Worm (Caenorhabditis elegans) whole organism, young adult: Measurements from ENCODE around the gene C17C3.9.

Experiments
- B0261.1 ChIP-seq: sonication (generic microtip); optimal IDR thresholded peaks from 2 replicates; lab custom pipeline; 2016; ENCODE audit warnings: mild to moderate bottlenecking, missing genetic modification characterization, moderate library complexity, missing compliant biosample characterization
- D2030.7 ChIP-seq: fragments of 200-800 bp; sonication (Bioruptor generic); IDR thresholded peaks from 2 replicates; pipeline ENCODE4 v1.3.6; 2022; ENCODE audit warnings: missing genetic modification reagents, missing genetic modification characterization, missing compliant biosample characterization
- F22D6.2 ChIP-seq: sonication (generic microtip); optimal IDR thresholded peaks from 2 replicates; lab custom pipeline; 2016; ENCODE audit warnings: mild to moderate bottlenecking, missing genetic modification characterization, missing compliant biosample characterization
- F39B2.1 ChIP-seq: fragments of 200-800 bp; sonication (Bioruptor generic); IDR thresholded peaks from 2 replicates; pipeline ENCODE4 v1.3.6; 2022; ENCODE audit warnings: missing genetic modification reagents, missing genetic modification characterization, missing compliant biosample characterization
- F52B5.7 ChIP-seq: sonication (generic microtip); optimal IDR thresholded peaks from 2 replicates; lab custom pipeline; 2016; ENCODE audit warnings: mild to moderate bottlenecking, missing genetic modification characterization, missing compliant biosample characterization
- F57C9.4 ChIP-seq: sonication (generic microtip); optimal IDR thresholded peaks from 2 replicates; lab custom pipeline; 2017; ENCODE audit warnings: mild to moderate bottlenecking, missing genetic modification characterization, missing compliant biosample characterization
- K12H6.12 ChIP-seq: fragments of 200-800 bp; sonication (Bioruptor generic); optimal IDR thresholded peaks from 2 replicates; lab custom pipeline; 2018; ENCODE audit warnings: mild to moderate bottlenecking, missing genetic modification characterization, missing compliant biosample characterization
- Y56A3A.18 ChIP-seq: fragments of 200-800 bp; sonication (Bioruptor generic); IDR thresholded peaks from 2 replicates; pipeline ENCODE4 v1.3.6; 2022; ENCODE audit warnings: missing genetic modification reagents, missing genetic modification characterization, missing compliant biosample characterization
- Y67H2A.10 ChIP-seq: fragments of 200-800 bp; sonication (Bioruptor generic); conservative IDR thresholded peaks from 2 replicates; pipeline ENCODE4 v1.3.6; 2022; ENCODE audit warnings: missing genetic modification reagents, missing genetic modification characterization, missing compliant biosample characterization
- Y95B8A.8 ChIP-seq: fragments of 200-800 bp; sonication (Bioruptor generic); IDR thresholded peaks from 2 replicates; pipeline ENCODE4 v1.3.6; 2022; ENCODE audit warnings: missing genetic modification reagents, missing genetic modification characterization, missing compliant biosample characterization
- ZK185.1 ChIP-seq: sonication (generic microtip); optimal IDR thresholded peaks from 2 replicates; lab custom pipeline; 2016; ENCODE audit warnings: mild to moderate bottlenecking, missing genetic modification characterization, missing compliant biosample characterization; ENCODE audit not compliant: poor library complexity, severe bottlenecking
- ama-1 ChIP-seq, 3 experiments: fragments of 150-350 bp in 1 of 3; sonication (generic microtip) in 2 of 3; optimal IDR thresholded peaks; 2 replicates each; lab custom pipeline; 2014 to 2018; ENCODE audit warnings: missing biosample characterization in 2 of 3, missing genetic modification characterization in 2 of 3, missing genetic modification reagents in 2 of 3
- aptf-2 ChIP-seq: fragments of 200-800 bp; sonication (Bioruptor generic); conservative IDR thresholded peaks from 2 replicates; pipeline ENCODE4 v1.3.6; 2022; ENCODE audit warnings: missing genetic modification reagents, missing genetic modification characterization, missing compliant biosample characterization
- atf-7 ChIP-seq: sonication (generic microtip); optimal IDR thresholded peaks from 2 replicates; lab custom pipeline; 2017; ENCODE audit warnings: mild to moderate bottlenecking, missing genetic modification characterization, missing compliant biosample characterization
- bed-1 ChIP-seq: fragments of 200-800 bp; sonication (Bioruptor generic); IDR thresholded peaks from 2 replicates; pipeline ENCODE4 v1.3.6; 2022; ENCODE audit warnings: missing genetic modification reagents, missing genetic modification characterization, missing compliant biosample characterization
- ccch-3 ChIP-seq: fragments of 200-800 bp; sonication (Bioruptor generic); optimal IDR thresholded peaks from 2 replicates; lab custom pipeline; 2018; ENCODE audit warnings: mild to moderate bottlenecking, missing genetic modification characterization, missing compliant biosample characterization
- ceh-58 ChIP-seq: fragments of 200-800 bp; sonication (Bioruptor generic); IDR thresholded peaks from 2 replicates; pipeline ENCODE4 v1.3.6; 2022; ENCODE audit warnings: missing genetic modification characterization, missing compliant biosample characterization
- chd-7 ChIP-seq: sonication (generic microtip); optimal IDR thresholded peaks from 2 replicates; lab custom pipeline; 2016; ENCODE audit warnings: mild to moderate bottlenecking, missing genetic modification characterization, moderate library complexity, missing compliant biosample characterization
- die-1 ChIP-seq: sonication (generic microtip); optimal IDR thresholded peaks from 2 replicates; lab custom pipeline; 2016; ENCODE audit warnings: missing genotype, mild to moderate bottlenecking, missing genetic modification characterization, missing compliant biosample characterization
- dpl-1 ChIP-seq: fragments of 150-350 bp; optimal IDR thresholded peaks from 2 replicates; lab custom pipeline; 2014; ENCODE audit warnings: missing biosample characterization, missing genetic modification reagents, missing genetic modification characterization
- efl-1 ChIP-seq: fragments of 150-350 bp; optimal IDR thresholded peaks from 2 replicates; lab custom pipeline; 2014; ENCODE audit warnings: missing biosample characterization, missing genetic modification reagents, missing genetic modification characterization
- egl-44 ChIP-seq: fragments of 200-800 bp; sonication (Bioruptor generic); IDR thresholded peaks from 2 replicates; pipeline ENCODE4 v1.3.6; 2022; ENCODE audit warnings: missing genetic modification reagents, missing genetic modification characterization, missing compliant biosample characterization
- egrh-3 ChIP-seq: fragments of 200-800 bp; sonication (Bioruptor generic); IDR thresholded peaks from 2 replicates; pipeline ENCODE4 v1.3.6; 2022; ENCODE audit warnings: missing genetic modification reagents, missing genetic modification characterization, missing compliant biosample characterization
- fkh-3 ChIP-seq: sonication (generic microtip); optimal IDR thresholded peaks from 2 replicates; lab custom pipeline; 2016; ENCODE audit warnings: mild to moderate bottlenecking, missing genetic modification characterization, missing compliant biosample characterization
- hlh-12 ChIP-seq: sonication (generic microtip); optimal IDR thresholded peaks from 2 replicates; lab custom pipeline; 2016; ENCODE audit warnings: missing genetic modification characterization, missing compliant biosample characterization
- let-526 ChIP-seq: fragments of 200-800 bp; sonication (Bioruptor generic); IDR thresholded peaks from 2 replicates; pipeline ENCODE4 v1.3.6; 2022; ENCODE audit warnings: missing genetic modification reagents, missing genetic modification characterization, missing compliant biosample characterization
- let-607 ChIP-seq, 2 experiments: fragments of 200-800 bp in 1 of 2; sonication (Bioruptor generic) in 1 of 2; sonication (generic microtip) in 1 of 2; optimal IDR thresholded peaks; 2 replicates each; lab custom pipeline; 2016 to 2018; ENCODE audit warnings: mild to moderate bottlenecking in 2 of 2, missing compliant biosample characterization in 2 of 2, missing genetic modification characterization in 2 of 2, moderate library complexity in 2 of 2, missing genotype in 1 of 2
- lin-26 ChIP-seq: fragments of 200-800 bp; sonication (Bioruptor generic); IDR thresholded peaks from 2 replicates; pipeline ENCODE4 v1.3.6; 2022; ENCODE audit warnings: missing genetic modification reagents, missing genetic modification characterization, missing compliant biosample characterization
- lin-40 ChIP-seq: sonication (generic microtip); optimal IDR thresholded peaks from 2 replicates; lab custom pipeline; 2016; ENCODE audit warnings: missing genetic modification characterization, mild to moderate bottlenecking, missing compliant biosample characterization, missing genotype, missing genetic modification reagents
- mel-28 ChIP-seq: sonication (generic microtip); optimal IDR thresholded peaks from 2 replicates; lab custom pipeline; 2016; ENCODE audit warnings: borderline replicate concordance, mild to moderate bottlenecking, missing genetic modification characterization, missing compliant biosample characterization
- mes-4 ChIP-seq: sonication (generic microtip); optimal IDR thresholded peaks from 2 replicates; lab custom pipeline; 2016; ENCODE audit warnings: missing genotype, missing genetic modification characterization, missing compliant biosample characterization
- mxl-1 ChIP-seq: sonication (generic microtip); optimal IDR thresholded peaks from 2 replicates; lab custom pipeline; 2016; ENCODE audit warnings: missing genetic modification characterization, missing compliant biosample characterization
- nfya-1 ChIP-seq: sonication (generic microtip); optimal IDR thresholded peaks from 2 replicates; lab custom pipeline; 2017; ENCODE audit warnings: antibody characterized with exemption, missing compliant biosample characterization, missing genetic modification characterization, borderline replicate concordance; ENCODE audit not compliant: insufficient read depth
- nfya-2 ChIP-seq: fragments of 200-800 bp; sonication (Bioruptor generic); IDR thresholded peaks from 2 replicates; pipeline ENCODE4 v1.3.6; 2022; ENCODE audit warnings: missing genetic modification reagents, missing genetic modification characterization, missing compliant biosample characterization
- nhr-179 ChIP-seq: sonication (generic microtip); optimal IDR thresholded peaks from 2 replicates; lab custom pipeline; 2016; ENCODE audit warnings: mild to moderate bottlenecking, missing genetic modification characterization, missing compliant biosample characterization
- rec-8 ChIP-seq, 2 experiments: sonication (generic microtip); optimal IDR thresholded peaks; 2 replicates each; lab custom pipeline; 2016; ENCODE audit warnings: mild to moderate bottlenecking in 2 of 2, missing genetic modification characterization in 2 of 2, missing genetic modification reagents in 2 of 2, missing genotype in 2 of 2, missing biosample characterization in 1 of 2, missing compliant biosample characterization in 1 of 2, moderate library complexity in 1 of 2
- snpc-1.1 ChIP-seq: sonication (generic microtip); optimal IDR thresholded peaks from 2 replicates; lab custom pipeline; 2017; ENCODE audit warnings: missing genetic modification characterization, mild to moderate bottlenecking, missing compliant biosample characterization, antibody characterized with exemption, moderate library complexity, missing genotype, missing genetic modification reagents; ENCODE audit not compliant: insufficient read depth
- snpc-4 ChIP-seq, 5 experiments: fragments of 150-350 bp in 1 of 5; sonication (generic microtip) in 4 of 5; optimal IDR thresholded peaks; 2 replicates each; lab custom pipeline; 2014 to 2018; ENCODE audit warnings: missing genetic modification characterization in 5 of 5, missing biosample characterization in 3 of 5, antibody characterized with exemption in 2 of 5, mild to moderate bottlenecking in 2 of 5, missing compliant biosample characterization in 2 of 5, missing genotype in 2 of 5, moderate library complexity in 2 of 5, missing genetic modification reagents in 1 of 5
- tlf-1 ChIP-seq: fragments of 200-800 bp; sonication (Bioruptor generic); optimal IDR thresholded peaks from 2 replicates; lab custom pipeline; 2018; ENCODE audit warnings: mild to moderate bottlenecking, missing genetic modification characterization, missing compliant biosample characterization
- xnd-1 ChIP-seq: sonication (generic microtip); optimal IDR thresholded peaks from 2 replicates; lab custom pipeline; 2016; ENCODE audit warnings: missing genotype, missing genetic modification reagents, missing genetic modification characterization, missing compliant biosample characterization
- ztf-22 ChIP-seq: fragments of 200-800 bp; sonication (Bioruptor generic); optimal IDR thresholded peaks from 2 replicates; lab custom pipeline; 2018; ENCODE audit warnings: mild to moderate bottlenecking, missing genetic modification characterization, moderate library complexity, missing compliant biosample characterization
- ztf-25 ChIP-seq: fragments of 200-800 bp; sonication (Bioruptor generic); IDR thresholded peaks from 2 replicates; pipeline ENCODE4 v1.3.6; 2022; ENCODE audit warnings: missing genetic modification reagents, missing genetic modification characterization, missing compliant biosample characterization
- ztf-26 ChIP-seq: sonication (generic microtip); optimal IDR thresholded peaks from 2 replicates; lab custom pipeline; 2017; ENCODE audit warnings: missing genetic modification characterization, missing compliant biosample characterization
- ztf-28 ChIP-seq: fragments of 200-800 bp; sonication (Bioruptor generic); IDR thresholded peaks from 2 replicates; pipeline ENCODE4 v1.3.6; 2022; ENCODE audit warnings: missing genetic modification reagents, missing genetic modification characterization, missing compliant biosample characterization

Gene C17C3.9

ce11 chrII:5500470-5500869 is 31.6 kb downstream of the C17C3.9 start, which contains the start of gene fzy-1:
Gene fzy-1, plus strand, starts transcription at chrII:5500770.
- no peak for TF ChIP-seq nhr-179
- no peak for TF ChIP-seq Y95B8A.8
- TF ChIP-seq F52B5.7 (tag; lab: Kevin White, UChicago) = no peak
- TF ChIP-seq mes-4 (tag; lab: Kevin White, UChicago) = no peak
- TF ChIP-seq chd-7 (tag; lab: Kevin White, UChicago) = no peak
- TF ChIP-seq ccch-3 (GFP tag; lab: Kevin White, UChicago) = no peak
- TF ChIP-seq ceh-58 (GFP tag; lab: Robert Waterston, UW) = no peak
- TF ChIP-seq aptf-2 (GFP tag; lab: Robert Waterston, UW) = no peak

- TF ChIP-seq ztf-28 (GFP tag; lab: Robert Waterston, UW) (no peak), die-1 (tag; lab: Kevin White, UChicago) (no peak), F39B2.1 (GFP tag; lab: Robert Waterston, UW) (no peak), efl-1 (GFP tag; lab: Kevin White, UChicago) (no peak), mel-28 (tag; lab: Kevin White, UChicago) (no peak), ccch-3 (GFP tag; lab: Kevin White, UChicago) (no peak), egl-44 (no peak), mxl-1 (tag; lab: Kevin White, UChicago) (no peak), F22D6.2 (tag; lab: Kevin White, UChicago) (no peak), hlh-12 (tag; lab: Kevin White, UChicago) (no peak), aptf-2 (GFP tag; lab: Robert Waterston, UW) (no peak), tlf-1 (no peak), atf-7 (tag; lab: Kevin White, UChicago) (no peak), F57C9.4 (no peak), egrh-3 (no peak), lin-26 (GFP tag; lab: Robert Waterston, UW) (no peak), snpc-1.1 (tag; lab: Kevin White, UChicago) (no peak), ZK185.1 (no peak), Y56A3A.18 (GFP tag; lab: Robert Waterston, UW) (no peak)
Measured at ce11 chrII:5498156-5498739, 33.8 kb downstream of the C17C3.9 start, which contains the start of the genes suex-1 and F12A10.9. Gene suex-1, minus strand, starts transcription at chrII:5498256. Gene F12A10.9, plus strand, starts transcription at chrII:5498689.

DNA sequence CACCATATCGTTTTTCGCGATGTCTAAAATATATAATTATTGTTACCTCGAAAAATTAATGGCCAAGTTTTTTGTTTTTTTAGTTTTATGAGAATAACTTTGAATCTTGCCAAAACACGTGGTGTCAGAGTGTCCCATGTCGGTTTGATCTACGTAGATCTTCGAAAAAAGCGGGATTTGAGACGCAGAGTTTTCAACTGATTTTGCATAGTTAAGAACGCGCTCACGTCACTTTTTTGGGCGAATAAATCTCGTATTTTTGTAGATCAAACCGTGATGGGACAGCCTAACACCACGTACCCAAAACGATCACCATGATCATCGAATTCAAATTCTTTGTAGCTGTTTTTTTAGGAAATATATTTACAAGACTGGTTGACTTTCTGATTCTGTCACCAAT is 34.5 kb downstream of the C17C3.9 start:
- TF ChIP-seq nhr-179 = no peak
- no peak for TF ChIP-seq lin-40 (tag; lab: Kevin White, UChicago)
- TF ChIP-seq fkh-3 (tag; lab: Kevin White, UChicago) = no peak
- no peak for TF ChIP-seq nfya-1 (tag; lab: Kevin White, UChicago)
- no peak for TF ChIP-seq ama-1 (optimal IDR thresholded peaks at IDR 0.05; lab: Kevin White, UChicago)
- no peak for TF ChIP-seq ama-1 (GFP tag; optimal IDR thresholded peaks at IDR 0.05; lab: Kevin White, UChicago)
- no peak for TF ChIP-seq ztf-26 (tag; lab: Kevin White, UChicago)
- TF ChIP-seq dpl-1 = peak; percentile 14
- no peak for TF ChIP-seq B0261.1 (tag; lab: Kevin White, UChicago)
- TF ChIP-seq let-526 (GFP tag; lab: Robert Waterston, UW) = no peak
- TF ChIP-seq Y56A3A.18 (GFP tag; lab: Robert Waterston, UW) = 0 out of 2 replicates have a peak, but pooled peaks have one; percentile 42
- no peak for TF ChIP-seq rec-8 (tag; optimal IDR thresholded peaks at IDR 0.05; lab: Kevin White, UChicago)
- TF ChIP-seq K12H6.12 (tag; lab: Kevin White, UChicago) = no peak
- no peak for TF ChIP-seq ztf-25
- peak; percentile 44 for TF ChIP-seq xnd-1
- TF ChIP-seq nfya-2 (GFP tag; lab: Robert Waterston, UW) = no peak
- 0 out of 2 replicates have a peak, but pooled peaks have one; percentile 27 for TF ChIP-seq D2030.7 (GFP tag; lab: Robert Waterston, UW)
- no peak for TF ChIP-seq let-607 (tag; optimal IDR thresholded peaks at IDR 0.05; lab: Kevin White, UChicago)
- TF ChIP-seq Y67H2A.10 (GFP tag; lab: Robert Waterston, UW) = no peak
- peak; percentile 59 for TF ChIP-seq efl-1 (GFP tag; lab: Kevin White, UChicago)
- no peak for TF ChIP-seq bed-1 (GFP tag; lab: Robert Waterston, UW)
- no peak for TF ChIP-seq snpc-4 (GFP tag; optimal IDR thresholded peaks at IDR 0.05; lab: Kevin White, UChicago)
- no peak for TF ChIP-seq snpc-4 (tag; optimal IDR thresholded peaks at IDR 0.05; lab: Kevin White, UChicago)
- TF ChIP-seq F39B2.1 (GFP tag; lab: Robert Waterston, UW) = no peak
- no peak for TF ChIP-seq ztf-22
